Fruit fly (Drosophila melanogaster) whole organism, prepupa: ENCODE data around the gene Zmynd8.

Experiments
- Blimp-1 ChIP-seq: fragments of 200-800 bp; sonication (Bioruptor generic); optimal IDR thresholded peaks from 3 replicates; lab custom pipeline; 2017; ENCODE audit warnings: missing biosample characterization, missing genetic modification characterization, mild to moderate bottlenecking, moderate library complexity, missing genetic modification reagents
- CG16779 ChIP-seq: fragments of 200-800 bp; sonication (Bioruptor generic); optimal IDR thresholded peaks from 3 replicates; lab custom pipeline; 2017; ENCODE audit warnings: missing biosample characterization, mild to moderate bottlenecking, missing genetic modification characterization
- Eip93F ChIP-seq: fragments of 200-800 bp; sonication (Bioruptor generic); optimal IDR thresholded peaks from 2 replicates; lab custom pipeline; 2016; ENCODE audit warnings: missing biosample characterization, mild to moderate bottlenecking, missing genetic modification characterization
- Gug ChIP-seq: fragments of 200-800 bp; sonication (Bioruptor generic); IDR thresholded peaks from 2 replicates; pipeline ENCODE4 v1.3.6; 2022; ENCODE audit warnings: missing biosample characterization, missing genetic modification characterization
- Hr4 ChIP-seq: fragments of 200-800 bp; sonication (Bioruptor generic); optimal IDR thresholded peaks from 3 replicates; lab custom pipeline; 2016; ENCODE audit warnings: missing biosample characterization, missing genetic modification characterization
- Met ChIP-seq: fragments of 200-800 bp; sonication (Bioruptor generic); optimal IDR thresholded peaks from 3 replicates; lab custom pipeline; 2016; ENCODE audit warnings: missing biosample characterization, missing genetic modification characterization
- OdsH ChIP-seq: fragments of 200-800 bp; sonication (Bioruptor generic); optimal IDR thresholded peaks from 3 replicates; lab custom pipeline; 2016; ENCODE audit warnings: missing biosample characterization, missing genetic modification characterization
- Sox14 ChIP-seq: fragments of 200-800 bp; sonication (Bioruptor generic); optimal IDR thresholded peaks from 3 replicates; lab custom pipeline; 2016; ENCODE audit warnings: missing biosample characterization, missing genetic modification characterization
- dac ChIP-seq: fragments of 200-800 bp; sonication (Bioruptor generic); optimal IDR thresholded peaks from 2 replicates; lab custom pipeline; 2017; ENCODE audit warnings: missing biosample characterization, mild to moderate bottlenecking, missing genetic modification characterization
- net ChIP-seq: fragments of 200-800 bp; sonication (Bioruptor generic); optimal IDR thresholded peaks from 3 replicates; lab custom pipeline; 2016; ENCODE audit warnings: missing biosample characterization, missing genetic modification characterization
- svp ChIP-seq: fragments of 200-800 bp; sonication (Bioruptor generic); peaks from one replicate; lab custom pipeline; 2016; ENCODE audit warnings: missing biosample characterization, missing genetic modification characterization

DNA sequence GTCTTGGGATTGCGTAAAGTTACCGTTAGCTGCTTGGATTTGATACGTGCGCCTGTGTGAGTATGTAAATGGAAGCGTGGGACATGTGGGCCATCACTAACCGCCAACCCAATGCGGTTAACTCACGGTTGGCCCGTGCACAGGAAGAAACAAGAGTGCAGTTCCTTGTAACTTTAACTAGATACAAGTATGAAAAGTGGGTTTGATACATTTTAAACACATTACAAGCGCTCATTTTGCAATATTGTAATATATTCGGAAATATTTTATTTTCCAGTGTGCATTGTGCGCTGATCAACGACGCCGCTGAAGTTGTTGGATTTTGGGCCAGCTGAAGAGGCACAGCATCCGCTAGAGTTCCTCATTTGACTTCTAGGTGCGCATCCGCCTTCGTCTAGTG lies 18.5 kb downstream of the Zmynd8 start:
- TF ChIP-seq Met (GFP tag; lab: Kevin White, UChicago) (peak; percentile 79), Hr4 (GFP tag; lab: Kevin White, UChicago) (peak; percentile 66), Blimp-1 (no peak), Sox14 (peak; percentile 72), net (peak; percentile 40), CG16779 (tag; lab: Kevin White, UChicago) (no peak), Gug (GFP tag; lab: Robert Waterston, UW) (peak; percentile 56; the same call in 1 of the 2 replicates), Eip93F (no peak), svp (peak; percentile 81), OdsH (GFP tag; lab: Kevin White, UChicago) (peak; percentile 79), dac (GFP tag; lab: Kevin White, UChicago) (peak; percentile 45)
